Fruit fly (Drosophila melanogaster) whole organism, embryonic: Measurements from ENCODE around the gene CG14357.

Source experiments
- B-H2 ChIP-seq: fragments of 200-800 bp; sonication (Bioruptor generic); optimal IDR thresholded peaks from 2 replicates; lab custom pipeline; 2018; ENCODE audit warnings: missing biosample characterization, mild to moderate bottlenecking, missing genetic modification characterization
- Bdp1 ChIP-seq: fragments of 200-800 bp; sonication (Bioruptor generic); optimal IDR thresholded peaks from 3 replicates; lab custom pipeline; 2016; ENCODE audit warnings: missing biosample characterization, missing genetic modification characterization
- C15 ChIP-seq: fragments of 200-800 bp; sonication (Bioruptor generic); IDR thresholded peaks from 3 replicates; pipeline ENCODE4 v1.3.6; 2022; ENCODE audit warnings: missing biosample characterization, missing genetic modification characterization
- CG1024 ChIP-seq: fragments of 200-800 bp; sonication (Bioruptor generic); IDR thresholded peaks from 2 replicates; pipeline ENCODE4 v1.3.6; 2022; ENCODE audit warnings: missing biosample characterization, missing genetic modification characterization
- CG12236 ChIP-seq: fragments of 200-800 bp; sonication (Bioruptor generic); optimal IDR thresholded peaks from 2 replicates; lab custom pipeline; 2016; ENCODE audit warnings: missing biosample characterization, missing genetic modification characterization
- CG1233 ChIP-seq: fragments of 200-800 bp; sonication (Bioruptor generic); optimal IDR thresholded peaks from 4 replicates; lab custom pipeline; 2018; ENCODE audit warnings: missing biosample characterization, mild to moderate bottlenecking, missing genetic modification characterization
- CG14860 ChIP-seq: fragments of 200-800 bp; sonication (Bioruptor generic); IDR thresholded peaks from 3 replicates; pipeline ENCODE4 v1.3.6; 2022; ENCODE audit warnings: missing biosample characterization, missing genetic modification characterization; ENCODE audit not compliant: partially characterized antibody
- CG15601 ChIP-seq: fragments of 200-800 bp; sonication (Bioruptor generic); optimal IDR thresholded peaks from 3 replicates; lab custom pipeline; 2019; ENCODE audit warnings: missing biosample characterization, mild to moderate bottlenecking, missing genetic modification characterization, moderate library complexity
- CG17359 ChIP-seq: fragments of 200-800 bp; sonication (Bioruptor generic); optimal IDR thresholded peaks from 3 replicates; lab custom pipeline; 2018; ENCODE audit warnings: missing biosample characterization, mild to moderate bottlenecking, missing genetic modification characterization, moderate library complexity
- CG2202 ChIP-seq: fragments of 200-800 bp; sonication (Bioruptor generic); optimal IDR thresholded peaks from 2 replicates; lab custom pipeline; 2018; ENCODE audit warnings: missing biosample characterization, mild to moderate bottlenecking, missing genetic modification characterization
- CG2678 ChIP-seq: fragments of 200-800 bp; sonication (Bioruptor generic); optimal IDR thresholded peaks from 3 replicates; lab custom pipeline; 2019; ENCODE audit warnings: missing biosample characterization, mild to moderate bottlenecking, missing genetic modification characterization, moderate library complexity
- CG33557 ChIP-seq: fragments of 200-800 bp; sonication (Bioruptor generic); optimal IDR thresholded peaks from 2 replicates; lab custom pipeline; 2019; ENCODE audit warnings: missing biosample characterization, mild to moderate bottlenecking, missing genetic modification characterization, moderate library complexity
- CG3407 ChIP-seq: fragments of 200-800 bp; sonication (Bioruptor generic); optimal IDR thresholded peaks from 2 replicates; lab custom pipeline; 2018; ENCODE audit warnings: missing biosample characterization, mild to moderate bottlenecking, missing genetic modification characterization
- CG34224 ChIP-seq: fragments of 200-800 bp; sonication (Bioruptor generic); IDR thresholded peaks from 3 replicates; pipeline ENCODE4 v1.3.6; 2022; ENCODE audit warnings: missing biosample characterization, missing genetic modification characterization; ENCODE audit not compliant: partially characterized antibody
- CG3847 ChIP-seq: fragments of 200-800 bp; sonication (Bioruptor generic); IDR thresholded peaks from 2 replicates; pipeline ENCODE4 v1.3.6; 2022; ENCODE audit warnings: missing biosample characterization, missing genetic modification characterization
- CG4282 ChIP-seq: fragments of 200-800 bp; sonication (Bioruptor generic); optimal IDR thresholded peaks from 2 replicates; lab custom pipeline; 2016; ENCODE audit warnings: missing biosample characterization, missing genetic modification characterization
- CG6854 ChIP-seq: fragments of 200-800 bp; sonication (Bioruptor generic); optimal IDR thresholded peaks from 3 replicates; lab custom pipeline; 2017; ENCODE audit warnings: missing biosample characterization, mild to moderate bottlenecking, missing genetic modification characterization
- CG8359 ChIP-seq: fragments of 200-800 bp; sonication (Bioruptor generic); optimal IDR thresholded peaks from 2 replicates; lab custom pipeline; 2017; ENCODE audit warnings: missing biosample characterization, mild to moderate bottlenecking, missing genetic modification characterization, borderline replicate concordance
- Camta ChIP-seq: fragments of 200-800 bp; sonication (Bioruptor generic); optimal IDR thresholded peaks from 2 replicates; lab custom pipeline; 2016; ENCODE audit warnings: missing biosample characterization, missing genetic modification characterization
- D ChIP-seq, 2 experiments: fragments of 200-800 bp in 1 of 2; fragments of >200 bp in 1 of 2; sonication (Bioruptor generic) in 1 of 2; optimal IDR thresholded peaks; 2 replicates in 1 of 2; 3 replicates in 1 of 2; lab custom pipeline; 2017; ENCODE audit warnings: mild to moderate bottlenecking in 1 of 2, missing biosample characterization in 1 of 2, missing genetic modification characterization in 1 of 2, missing genetic modification reagents in 1 of 2
- Drgx ChIP-seq: fragments of 200-800 bp; sonication (Bioruptor generic); IDR thresholded peaks from 2 replicates; pipeline ENCODE4 v1.3.6; 2022; ENCODE audit warnings: missing biosample characterization, missing genetic modification characterization
- Fer1 ChIP-seq: fragments of 200-800 bp; sonication (Bioruptor generic); optimal IDR thresholded peaks from 2 replicates; lab custom pipeline; 2017; ENCODE audit warnings: missing biosample characterization, mild to moderate bottlenecking, missing genetic modification characterization
- HLHmδ ChIP-seq: fragments of 200-800 bp; sonication (Bioruptor generic); optimal IDR thresholded peaks from 2 replicates; lab custom pipeline; 2018; ENCODE audit warnings: missing biosample characterization, mild to moderate bottlenecking, missing genetic modification characterization, moderate library complexity
- Hmr ChIP-seq: fragments of 200-800 bp; sonication (Bioruptor generic); optimal IDR thresholded peaks from 3 replicates; lab custom pipeline; 2017; ENCODE audit warnings: mild to moderate bottlenecking, missing biosample characterization, missing genetic modification reagents, missing genetic modification characterization
- Hr78 ChIP-seq, 2 experiments: fragments of 200-800 bp in 1 of 2; fragments of >200 bp in 1 of 2; sonication (Bioruptor generic) in 1 of 2; optimal IDR thresholded peaks; 2 replicates each; lab custom pipeline; 2017 to 2019; ENCODE audit warnings: missing biosample characterization in 2 of 2, missing genetic modification characterization in 2 of 2, mild to moderate bottlenecking in 1 of 2, moderate library complexity in 1 of 2
- Ptx1 ChIP-seq: fragments of 200-800 bp; sonication (Bioruptor generic); IDR thresholded peaks from 2 replicates; pipeline ENCODE4 v1.3.6; 2022; ENCODE audit warnings: missing biosample characterization, missing genetic modification characterization
- Side ChIP-seq: fragments of 200-800 bp; sonication (Bioruptor generic); optimal IDR thresholded peaks from 2 replicates; lab custom pipeline; 2016; ENCODE audit warnings: missing biosample characterization, missing genetic modification characterization
- Sox100B ChIP-seq: fragments of 200-800 bp; sonication (Bioruptor generic); optimal IDR thresholded peaks from 3 replicates; lab custom pipeline; 2018; ENCODE audit warnings: missing biosample characterization, mild to moderate bottlenecking, missing genetic modification characterization
- Vsx1 ChIP-seq: fragments of 200-800 bp; sonication (Bioruptor generic); optimal IDR thresholded peaks from 2 replicates; lab custom pipeline; 2017; ENCODE audit warnings: missing biosample characterization, mild to moderate bottlenecking, missing genetic modification characterization, missing genetic modification reagents
- ara ChIP-seq: fragments of 200-800 bp; sonication (Bioruptor generic); IDR thresholded peaks from 2 replicates; pipeline ENCODE4 v1.3.6; 2022; ENCODE audit warnings: missing biosample characterization, missing genetic modification characterization
- ash1 ChIP-seq: fragments of 200-800 bp; sonication (Bioruptor generic); optimal IDR thresholded peaks from 2 replicates; lab custom pipeline; 2018; ENCODE audit warnings: missing biosample characterization, mild to moderate bottlenecking, missing genetic modification characterization
- bigmax ChIP-seq: fragments of 200-800 bp; sonication (Bioruptor generic); optimal IDR thresholded peaks from 2 replicates; lab custom pipeline; 2018; ENCODE audit warnings: missing biosample characterization, mild to moderate bottlenecking, missing genetic modification characterization
- dysf ChIP-seq: fragments of 200-800 bp; sonication (Bioruptor generic); IDR thresholded peaks from 3 replicates; pipeline ENCODE4 v1.3.6; 2022; ENCODE audit warnings: missing biosample characterization, missing genetic modification characterization
- gro ChIP-seq: fragments of 200-800 bp; sonication (Bioruptor generic); optimal IDR thresholded peaks from 2 replicates; lab custom pipeline; 2016; ENCODE audit warnings: missing biosample characterization, missing genetic modification characterization
- her ChIP-seq: fragments of 200-800 bp; sonication (Bioruptor generic); optimal IDR thresholded peaks from 2 replicates; lab custom pipeline; 2016; ENCODE audit warnings: missing biosample characterization, missing genetic modification characterization
- kni ChIP-seq: fragments of 200-800 bp; sonication (Bioruptor generic); optimal IDR thresholded peaks from 3 replicates; lab custom pipeline; 2017; ENCODE audit warnings: mild to moderate bottlenecking, missing biosample characterization, missing genetic modification reagents, missing genetic modification characterization
- nmo ChIP-seq: fragments of 200-800 bp; sonication (Bioruptor generic); optimal IDR thresholded peaks from 2 replicates; lab custom pipeline; 2018; ENCODE audit warnings: missing biosample characterization, mild to moderate bottlenecking, missing genetic modification characterization, moderate library complexity
- odd ChIP-seq: fragments of 200-800 bp; sonication (Bioruptor generic); optimal IDR thresholded peaks from 2 replicates; lab custom pipeline; 2017; ENCODE audit warnings: missing biosample characterization, mild to moderate bottlenecking, missing genetic modification characterization
- onecut ChIP-seq: fragments of 200-800 bp; sonication (Bioruptor generic); IDR thresholded peaks from 2 replicates; pipeline ENCODE4 v1.3.6; 2022; ENCODE audit warnings: missing biosample characterization, missing genetic modification characterization
- org-1 ChIP-seq: fragments of 200-800 bp; sonication (Bioruptor generic); optimal IDR thresholded peaks from 2 replicates; lab custom pipeline; 2017; ENCODE audit warnings: missing biosample characterization, missing genetic modification characterization
- pb ChIP-seq: fragments of 200-800 bp; sonication (Bioruptor generic); optimal IDR thresholded peaks from 3 replicates; lab custom pipeline; 2016; ENCODE audit warnings: missing biosample characterization, missing genetic modification characterization
- pum ChIP-seq: fragments of 200-800 bp; sonication (Bioruptor generic); optimal IDR thresholded peaks from 2 replicates; lab custom pipeline; 2016; ENCODE audit warnings: missing biosample characterization, missing genetic modification characterization
- ro ChIP-seq: fragments of 200-800 bp; sonication (Bioruptor generic); IDR thresholded peaks from 2 replicates; pipeline ENCODE4 v1.3.6; 2022; ENCODE audit warnings: missing biosample characterization, missing genetic modification characterization
- sens ChIP-seq: fragments of 200-800 bp; sonication (Bioruptor generic); peaks from one replicate; lab custom pipeline; 2016; ENCODE audit warnings: missing biosample characterization, missing genetic modification characterization
- slou ChIP-seq: fragments of 200-800 bp; sonication (Bioruptor generic); optimal IDR thresholded peaks from 3 replicates; lab custom pipeline; 2016; ENCODE audit warnings: missing biosample characterization, missing genetic modification characterization
- tio ChIP-seq: fragments of 200-800 bp; sonication (Bioruptor generic); optimal IDR thresholded peaks from 2 replicates; lab custom pipeline; 2017; ENCODE audit warnings: missing biosample characterization, missing genetic modification characterization, inconsistent platforms
- usp ChIP-seq: fragments of >200 bp; optimal IDR thresholded peaks from 2 replicates; lab custom pipeline; 2017; ENCODE audit warnings: missing biosample characterization, missing genetic modification characterization
- vnd ChIP-seq: fragments of 200-800 bp; sonication (Bioruptor generic); IDR thresholded peaks from 3 replicates; pipeline ENCODE4 v1.3.6; 2022; ENCODE audit warnings: missing biosample characterization, missing genetic modification characterization; ENCODE audit not compliant: partially characterized antibody
- zen ChIP-seq: fragments of 200-800 bp; sonication (Bioruptor generic); optimal IDR thresholded peaks from 3 replicates; lab custom pipeline; 2018; ENCODE audit warnings: missing biosample characterization, mild to moderate bottlenecking, missing genetic modification characterization, moderate library complexity

The CG14357 gene

DNA sequence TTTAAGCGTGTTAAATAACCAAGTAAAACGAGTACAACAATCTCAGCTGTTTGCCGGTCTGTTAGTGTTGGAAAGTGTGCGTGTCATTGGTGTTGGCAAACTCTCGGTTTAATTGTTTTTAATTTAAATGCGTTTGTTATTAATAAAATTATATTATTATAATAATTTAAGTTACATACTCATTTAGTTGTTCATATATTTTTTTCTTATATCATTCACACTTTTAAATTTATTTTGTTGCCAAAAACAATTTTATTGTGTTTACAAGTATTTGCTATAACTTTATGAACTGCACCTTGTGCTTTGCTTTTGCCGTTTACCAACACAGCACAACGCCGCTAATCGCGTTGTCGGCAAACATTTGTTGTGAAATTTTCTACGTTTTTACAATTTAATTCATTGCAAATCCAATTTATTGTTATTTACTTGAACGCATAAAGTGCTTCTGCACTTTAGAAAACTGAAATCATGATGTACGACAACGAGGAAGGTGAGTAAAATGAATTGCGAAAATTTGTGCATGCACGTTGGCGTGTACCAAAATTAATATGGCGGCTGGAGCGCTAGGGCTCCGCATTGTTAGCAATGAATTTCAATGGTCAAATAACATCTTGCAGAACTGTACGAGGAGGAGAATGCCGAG is 13.6 kb upstream of the CG14357 start, which contains the start of the genes 140up and Polr2B (continued):
- TF ChIP-seq bigmax (GFP tag; lab: Kevin White, UChicago), result peak; percentile 3
- TF ChIP-seq CG3407, result peak; percentile 86
- TF ChIP-seq CG33557 (GFP tag; lab: Kevin White, UChicago), result peak; percentile 93
- peak; percentile 80; the same call in 1 of the 2 replicates for TF ChIP-seq CG1024 (GFP tag; lab: Robert Waterston, UW)
- no peak for TF ChIP-seq usp (GFP tag; lab: Kevin White, UChicago)
- peak; percentile 47 for TF ChIP-seq kni
- TF ChIP-seq Vsx1 (GFP tag; lab: Kevin White, UChicago), result no peak
- peak; percentile 82 for TF ChIP-seq CG2202
- no peak for TF ChIP-seq Hr78 (GFP tag; optimal IDR thresholded peaks at IDR 0.05; lab: Kevin White, UChicago)
- TF ChIP-seq org-1 (GFP tag; lab: Kevin White, UChicago), result peak; percentile 81
- TF ChIP-seq Bdp1 (GFP tag; lab: Kevin White, UChicago), result peak; percentile 78
- peak; percentile 95 for TF ChIP-seq nmo (GFP tag; lab: Kevin White, UChicago)
- no peak for TF ChIP-seq vnd (GFP tag; lab: Robert Waterston, UW)
- TF ChIP-seq CG4282 (GFP tag; lab: Kevin White, UChicago), result peak; percentile 46
- TF ChIP-seq Camta (GFP tag; lab: Kevin White, UChicago), result peak; percentile 70
- peak; percentile 42 for TF ChIP-seq pb (GFP tag; lab: Kevin White, UChicago)
- TF ChIP-seq her, result peak; percentile 38
- TF ChIP-seq ara (GFP tag; lab: Robert Waterston, UW), result peak; percentile 91
- peak; percentile 66 for TF ChIP-seq CG8359 (GFP tag; lab: Kevin White, UChicago)
- TF ChIP-seq CG12236 (GFP tag; lab: Kevin White, UChicago), result no peak
- peak; percentile 90 for TF ChIP-seq Fer1
- TF ChIP-seq CG17359 (tag; lab: Kevin White, UChicago), result peak; percentile 93
- peak; percentile 95 for TF ChIP-seq dysf (GFP tag; lab: Robert Waterston, UW)
- peak; percentile 92 for TF ChIP-seq CG1233 (GFP tag; lab: Kevin White, UChicago)
- TF ChIP-seq ro, result peak; percentile 57; the same call in 1 of the 2 replicates
- peak; percentile 93 for TF ChIP-seq zen
- TF ChIP-seq Hmr (GFP tag; lab: Kevin White, UChicago), result peak; percentile 94
- TF ChIP-seq odd, result peak; percentile 80
- TF ChIP-seq CG15601 (tag; lab: Kevin White, UChicago), result no peak
- no peak for TF ChIP-seq D (optimal IDR thresholded peaks at IDR 0.05; lab: Kevin White, UChicago)
- peak; percentile 84 for TF ChIP-seq D (GFP tag; optimal IDR thresholded peaks at IDR 0.05; lab: Kevin White, UChicago)
- TF ChIP-seq Sox100B (GFP tag; lab: Kevin White, UChicago), result peak; percentile 93
- TF ChIP-seq Drgx, result peak; percentile 83
- TF ChIP-seq C15 (GFP tag; lab: Robert Waterston, UW), result peak; percentile 61; the same call in 1 of the 3 replicates
- peak; percentile 95 for TF ChIP-seq sens
- TF ChIP-seq CG2678, result peak; percentile 94
- TF ChIP-seq Side, result peak; percentile 69
- TF ChIP-seq CG6854 (GFP tag; lab: Kevin White, UChicago), result peak; percentile 61
- peak; percentile 75 for TF ChIP-seq onecut (GFP tag; lab: Robert Waterston, UW)
- peak; percentile 97 for TF ChIP-seq CG3847 (GFP tag; lab: Robert Waterston, UW)
- TF ChIP-seq pum, result peak; percentile 83
- TF ChIP-seq gro (GFP tag; lab: Kevin White, UChicago), result peak; percentile 70
- TF ChIP-seq tio (GFP tag; lab: Kevin White, UChicago), result peak; percentile 91
- TF ChIP-seq HLHmδ (GFP tag; lab: Kevin White, UChicago), result no peak
- no peak for TF ChIP-seq CG34224 (GFP tag; lab: Robert Waterston, UW)
- peak; percentile 86 for TF ChIP-seq slou (GFP tag; lab: Kevin White, UChicago)
- peak; percentile 97 for TF ChIP-seq Ptx1 (GFP tag; lab: Robert Waterston, UW)
- TF ChIP-seq B-H2 (GFP tag; lab: Kevin White, UChicago), result peak; percentile 95
- TF ChIP-seq ash1 (GFP tag; lab: Kevin White, UChicago), result no peak
- TF ChIP-seq CG14860 (GFP tag; lab: Robert Waterston, UW), result no peak
